Fruit fly (Drosophila melanogaster) whole organism, embryonic: Measurements from ENCODE around the gene sqh.
A peak's percentile ranks its signal among the peaks of the same experiment; 100 is the strongest.

ENCODE experiments used
- Antp ChIP-seq: fragments of 200-800 bp; sonication (Bioruptor generic); optimal IDR thresholded peaks from 3 replicates; lab custom pipeline; 2016; ENCODE audit warnings: missing biosample characterization, missing genetic modification characterization
- CG10147 ChIP-seq: fragments of 200-800 bp; sonication (Bioruptor generic); optimal IDR thresholded peaks from 2 replicates; lab custom pipeline; 2019; ENCODE audit warnings: missing biosample characterization, mild to moderate bottlenecking, missing genetic modification characterization, moderate library complexity
- CG1024 ChIP-seq: fragments of 200-800 bp; sonication (Bioruptor generic); IDR thresholded peaks from 2 replicates; pipeline ENCODE4 v1.3.6; 2022; ENCODE audit warnings: missing biosample characterization, missing genetic modification characterization
- CG10366 ChIP-seq: fragments of 200-800 bp; sonication (Bioruptor generic); IDR thresholded peaks from 2 replicates; pipeline ENCODE4 v1.3.6; 2022; ENCODE audit warnings: missing biosample characterization, missing genetic modification characterization
- CG10979 ChIP-seq: fragments of 200-800 bp; sonication (Bioruptor generic); optimal IDR thresholded peaks from 2 replicates; lab custom pipeline; 2018; ENCODE audit warnings: missing biosample characterization, mild to moderate bottlenecking, missing genetic modification characterization, moderate library complexity
- CG11695 ChIP-seq: fragments of 200-800 bp; sonication (Bioruptor generic); IDR thresholded peaks from 3 replicates; pipeline ENCODE4 v1.3.6; 2022; ENCODE audit warnings: missing biosample characterization, missing genetic modification characterization
- CG1233 ChIP-seq: fragments of 200-800 bp; sonication (Bioruptor generic); optimal IDR thresholded peaks from 4 replicates; lab custom pipeline; 2018; ENCODE audit warnings: missing biosample characterization, mild to moderate bottlenecking, missing genetic modification characterization
- CG1602 ChIP-seq: fragments of 200-800 bp; sonication (Bioruptor generic); optimal IDR thresholded peaks from 3 replicates; lab custom pipeline; 2016; ENCODE audit warnings: missing biosample characterization, missing genetic modification characterization
- CG18764 ChIP-seq: fragments of 200-800 bp; sonication (Bioruptor generic); optimal IDR thresholded peaks from 3 replicates; lab custom pipeline; 2016; ENCODE audit warnings: missing biosample characterization, missing genetic modification characterization
- CG2129 ChIP-seq: fragments of 200-800 bp; sonication (Bioruptor generic); IDR thresholded peaks from 2 replicates; pipeline ENCODE4 v1.3.6; 2022; ENCODE audit warnings: missing biosample characterization, missing genetic modification characterization; ENCODE audit not compliant: partially characterized antibody
- CG31365 ChIP-seq: fragments of 200-800 bp; sonication (Bioruptor generic); optimal IDR thresholded peaks from 2 replicates; lab custom pipeline; 2018; ENCODE audit warnings: missing biosample characterization, mild to moderate bottlenecking, missing genetic modification characterization
- CG4820 ChIP-seq: fragments of 200-800 bp; sonication (Bioruptor generic); optimal IDR thresholded peaks from 3 replicates; lab custom pipeline; 2016; ENCODE audit warnings: missing biosample characterization, missing genetic modification characterization
- CG6765 ChIP-seq: fragments of 200-800 bp; sonication (Bioruptor generic); optimal IDR thresholded peaks from 3 replicates; lab custom pipeline; 2017; ENCODE audit warnings: missing biosample characterization, mild to moderate bottlenecking, missing genetic modification characterization
- CG7372 ChIP-seq: fragments of 200-800 bp; sonication (Bioruptor generic); IDR thresholded peaks from 2 replicates; pipeline ENCODE4 v1.3.6; 2022; ENCODE audit warnings: missing biosample characterization, missing genetic modification characterization
- CG8290 ChIP-seq, 3 experiments: fragments of 200-800 bp; sonication (Bioruptor generic); optimal IDR thresholded peaks; 2 replicates each; lab custom pipeline; 2016 to 2019; ENCODE audit warnings: missing biosample characterization in 3 of 3, missing genetic modification characterization in 3 of 3, mild to moderate bottlenecking in 2 of 3, moderate library complexity in 1 of 3
- CkIIα-i1 ChIP-seq: fragments of 200-800 bp; sonication (Bioruptor generic); IDR thresholded peaks from 2 replicates; pipeline ENCODE4 v1.3.6; 2022; ENCODE audit warnings: missing biosample characterization, missing genetic modification characterization
- D19A ChIP-seq: fragments of 200-800 bp; optimal IDR thresholded peaks from 3 replicates; lab custom pipeline; 2019; ENCODE audit warnings: missing biosample characterization, mild to moderate bottlenecking, missing genetic modification characterization, moderate library complexity
- Doc2 ChIP-seq: fragments of 200-800 bp; sonication (Bioruptor generic); IDR thresholded peaks from 2 replicates; pipeline ENCODE4 v1.3.6; 2022; ENCODE audit warnings: missing biosample characterization, missing genetic modification characterization
- Ets97D ChIP-seq: fragments of 200-800 bp; sonication (Bioruptor generic); optimal IDR thresholded peaks from 3 replicates; lab custom pipeline; 2016; ENCODE audit warnings: missing biosample characterization, missing genetic modification characterization
- Fer3 ChIP-seq: fragments of 200-800 bp; sonication (Bioruptor generic); optimal IDR thresholded peaks from 2 replicates; lab custom pipeline; 2018; ENCODE audit warnings: missing biosample characterization, mild to moderate bottlenecking, missing genetic modification characterization, moderate library complexity
- Hand ChIP-seq: fragments of 200-800 bp; sonication (Bioruptor generic); optimal IDR thresholded peaks from 2 replicates; lab custom pipeline; 2017; ENCODE audit warnings: mild to moderate bottlenecking, missing biosample characterization, missing genetic modification reagents, missing genetic modification characterization
- Hey ChIP-seq: fragments of 200-800 bp; sonication (Bioruptor generic); optimal IDR thresholded peaks from 3 replicates; lab custom pipeline; 2018; ENCODE audit warnings: missing biosample characterization, mild to moderate bottlenecking, missing genetic modification characterization
- HmgZ ChIP-seq: fragments of 200-800 bp; sonication (Bioruptor generic); optimal IDR thresholded peaks from 2 replicates; lab custom pipeline; 2018; ENCODE audit warnings: missing biosample characterization, mild to moderate bottlenecking, missing genetic modification characterization
- Kr ChIP-seq: fragments of 200-800 bp; sonication (Bioruptor generic); optimal IDR thresholded peaks from 2 replicates; lab custom pipeline; 2017; ENCODE audit warnings: missing biosample characterization, mild to moderate bottlenecking, missing genetic modification characterization
- Lim3 ChIP-seq: fragments of 200-800 bp; sonication (Bioruptor generic); IDR thresholded peaks from 2 replicates; pipeline ENCODE4 v1.3.6; 2022; ENCODE audit warnings: missing biosample characterization, missing genetic modification characterization
- Opbp ChIP-seq: fragments of 200-800 bp; sonication (Bioruptor generic); IDR thresholded peaks from 3 replicates; pipeline ENCODE4 v1.3.6; 2022; ENCODE audit warnings: missing biosample characterization, missing genetic modification characterization; ENCODE audit not compliant: partially characterized antibody
- Ptx1 ChIP-seq: fragments of 200-800 bp; sonication (Bioruptor generic); IDR thresholded peaks from 2 replicates; pipeline ENCODE4 v1.3.6; 2022; ENCODE audit warnings: missing biosample characterization, missing genetic modification characterization
- Ssrp ChIP-seq: fragments of 200-800 bp; sonication (Bioruptor generic); optimal IDR thresholded peaks from 2 replicates; lab custom pipeline; 2018; ENCODE audit warnings: missing biosample characterization, mild to moderate bottlenecking, missing genetic modification characterization, moderate library complexity
- Xbp1 ChIP-seq: fragments of 200-800 bp; sonication (Bioruptor generic); optimal IDR thresholded peaks from 3 replicates; lab custom pipeline; 2016; ENCODE audit warnings: missing biosample characterization, mild to moderate bottlenecking, missing genetic modification characterization
- abd-A ChIP-seq: fragments of 200-800 bp; sonication (Bioruptor generic); optimal IDR thresholded peaks from 3 replicates; lab custom pipeline; 2019; ENCODE audit warnings: missing biosample characterization, mild to moderate bottlenecking, missing genetic modification characterization, moderate library complexity
- ac ChIP-seq: fragments of 200-800 bp; sonication (Bioruptor generic); optimal IDR thresholded peaks from 3 replicates; lab custom pipeline; 2017; ENCODE audit warnings: missing biosample characterization, mild to moderate bottlenecking, missing genetic modification characterization
- al ChIP-seq: fragments of 200-800 bp; sonication (Bioruptor generic); IDR thresholded peaks from 2 replicates; pipeline ENCODE4 v1.3.6; 2022; ENCODE audit warnings: missing biosample characterization, missing genetic modification characterization
- bab2 ChIP-seq: fragments of 200-800 bp; sonication (Bioruptor generic); optimal IDR thresholded peaks from 2 replicates; lab custom pipeline; 2016; ENCODE audit warnings: missing biosample characterization, missing genetic modification characterization
- bbx ChIP-seq: fragments of 200-800 bp; sonication (Bioruptor generic); IDR thresholded peaks from 2 replicates; pipeline ENCODE4 v1.3.6; 2022; ENCODE audit warnings: missing biosample characterization, missing genetic modification characterization; ENCODE audit not compliant: partially characterized antibody
- danr ChIP-seq: fragments of 200-800 bp; sonication (Bioruptor generic); IDR thresholded peaks from 2 replicates; pipeline ENCODE4 v1.3.6; 2022; ENCODE audit warnings: missing biosample characterization, missing genetic modification characterization
- dmrt11E ChIP-seq: fragments of 200-800 bp; sonication (Bioruptor generic); optimal IDR thresholded peaks from 3 replicates; lab custom pipeline; 2018; ENCODE audit warnings: missing biosample characterization, mild to moderate bottlenecking, missing genetic modification characterization, moderate library complexity
- fd96Cb ChIP-seq: fragments of 200-800 bp; sonication (Bioruptor generic); optimal IDR thresholded peaks from 2 replicates; lab custom pipeline; 2018; ENCODE audit warnings: missing biosample characterization, mild to moderate bottlenecking, missing genetic modification characterization, moderate library complexity
- gcm ChIP-seq: fragments of 200-800 bp; sonication (Bioruptor generic); optimal IDR thresholded peaks from 2 replicates; lab custom pipeline; 2019; ENCODE audit warnings: missing biosample characterization, mild to moderate bottlenecking, missing genetic modification characterization, moderate library complexity
- gcm2 ChIP-seq: fragments of 200-800 bp; sonication (Bioruptor generic); optimal IDR thresholded peaks from 2 replicates; lab custom pipeline; 2016; ENCODE audit warnings: missing biosample characterization, missing genetic modification characterization
- gfzf ChIP-seq: fragments of 200-800 bp; sonication (Bioruptor generic); optimal IDR thresholded peaks from 2 replicates; lab custom pipeline; 2016; ENCODE audit warnings: missing biosample characterization, mild to moderate bottlenecking, missing genetic modification characterization, moderate library complexity
- hb ChIP-seq: fragments of 200-800 bp; sonication (Bioruptor generic); IDR thresholded peaks from 3 replicates; pipeline ENCODE4 v1.3.6; 2022; ENCODE audit warnings: missing biosample characterization, missing genetic modification characterization; ENCODE audit not compliant: partially characterized antibody
- nerfin-1 ChIP-seq: fragments of 200-800 bp; sonication (Bioruptor generic); optimal IDR thresholded peaks from 3 replicates; lab custom pipeline; 2019; ENCODE audit warnings: missing biosample characterization, mild to moderate bottlenecking, missing genetic modification characterization, moderate library complexity
- otp ChIP-seq: fragments of 200-800 bp; sonication (Bioruptor generic); IDR thresholded peaks from 3 replicates; pipeline ENCODE4, ENCODE4 v1.3.6; 2022; ENCODE audit warnings: missing biosample characterization, missing genetic modification characterization
- pros ChIP-seq: fragments of 200-800 bp; sonication (Bioruptor generic); optimal IDR thresholded peaks from 3 replicates; lab custom pipeline; 2019; ENCODE audit warnings: missing biosample characterization, mild to moderate bottlenecking, missing genetic modification characterization, moderate library complexity
- so ChIP-seq: fragments of 200-800 bp; sonication (Bioruptor generic); IDR thresholded peaks from 3 replicates; pipeline ENCODE4 v1.3.6; 2022; ENCODE audit warnings: missing biosample characterization, missing genetic modification characterization
- sqz ChIP-seq: fragments of 200-800 bp; sonication (Bioruptor generic); optimal IDR thresholded peaks from 3 replicates; lab custom pipeline; 2018; ENCODE audit warnings: missing biosample characterization, mild to moderate bottlenecking, missing genetic modification characterization
- sug ChIP-seq: fragments of 200-800 bp; optimal IDR thresholded peaks from 2 replicates; lab custom pipeline; 2019; ENCODE audit warnings: missing biosample characterization, mild to moderate bottlenecking, missing genetic modification characterization, moderate library complexity
- ttk ChIP-seq: fragments of 200-800 bp; sonication (Bioruptor generic); IDR thresholded peaks from 2 replicates; pipeline ENCODE4 v2.1.2; 2022; ENCODE audit warnings: missing biosample characterization, missing genetic modification characterization
- zf30C ChIP-seq: fragments of 200-800 bp; sonication (Bioruptor generic); optimal IDR thresholded peaks from 3 replicates; lab custom pipeline; 2018; ENCODE audit warnings: missing biosample characterization, mild to moderate bottlenecking, missing genetic modification characterization

Gene sqh

dm6 chrX:6193183-6193810 is 31.6 kb downstream of the sqh start (continued):
- no peak for TF ChIP-seq nerfin-1 (tag; lab: Kevin White, UChicago)
- peak; percentile 54 for TF ChIP-seq CG1602
- peak; percentile 77 for TF ChIP-seq fd96Cb (tag; lab: Kevin White, UChicago)
- no peak for TF ChIP-seq Antp
- no peak for TF ChIP-seq CG18764
- TF ChIP-seq abd-A (tag; lab: Kevin White, UChicago), result peak; percentile 6
- peak; percentile 90 for TF ChIP-seq ttk
- peak; percentile 45 for TF ChIP-seq CG6765 (GFP tag; lab: Kevin White, UChicago)
- TF ChIP-seq gcm2 (GFP tag; lab: Kevin White, UChicago), result no peak
- TF ChIP-seq CG1024 (GFP tag; lab: Robert Waterston, UW), result peak; percentile 67; the same call in 1 of the 2 replicates
- TF ChIP-seq zf30C (GFP tag; lab: Kevin White, UChicago), result no peak
- TF ChIP-seq dmrt11E (tag; lab: Kevin White, UChicago), result no peak
- no peak for TF ChIP-seq CG31365 (tag; lab: Kevin White, UChicago)
- TF ChIP-seq CG2129 (GFP tag; lab: Robert Waterston, UW), result no peak
- TF ChIP-seq Fer3 (tag; lab: Kevin White, UChicago), result peak; percentile 84
- peak; percentile 68 for TF ChIP-seq D19A (tag; lab: Kevin White, UChicago)
- peak; percentile 43 for TF ChIP-seq CG4820 (GFP tag; lab: Kevin White, UChicago)
- peak; percentile 80 for TF ChIP-seq danr (GFP tag; lab: Robert Waterston, UW)
- TF ChIP-seq CkIIα-i1 (GFP tag; lab: Robert Waterston, UW), result no peak
- peak; percentile 85 for TF ChIP-seq Ssrp (tag; lab: Kevin White, UChicago)
- TF ChIP-seq Kr, result no peak
- TF ChIP-seq CG7372 (GFP tag; lab: Robert Waterston, UW), result peak; percentile 89
- TF ChIP-seq ac (GFP tag; lab: Kevin White, UChicago), result no peak
- peak; percentile 71 for TF ChIP-seq sug
- TF ChIP-seq CG11695 (GFP tag; lab: Robert Waterston, UW), result peak; percentile 88
- TF ChIP-seq CG8290 (GFP tag; optimal IDR thresholded peaks at IDR 0.05; lab: Kevin White, UChicago), result no peak
- TF ChIP-seq CG8290 (tag; optimal IDR thresholded peaks at IDR 0.05; lab: Kevin White, UChicago), result no peak
- peak; percentile 83 for TF ChIP-seq Hand (GFP tag; lab: Kevin White, UChicago)
- no peak for TF ChIP-seq hb (GFP tag; lab: Robert Waterston, UW)
- peak; percentile 95 for TF ChIP-seq Ptx1 (GFP tag; lab: Robert Waterston, UW)
- TF ChIP-seq otp, result peak; percentile 73; the same call in 1 of the 3 replicates
- peak; percentile 60 for TF ChIP-seq CG1233 (GFP tag; lab: Kevin White, UChicago)
- TF ChIP-seq bab2 (GFP tag; lab: Kevin White, UChicago), result peak; percentile 30
- TF ChIP-seq HmgZ, result peak; percentile 50
- TF ChIP-seq CG10366 (GFP tag; lab: Robert Waterston, UW), result peak; percentile 90
- no peak for TF ChIP-seq gfzf
- peak; percentile 81 for TF ChIP-seq al
- TF ChIP-seq Ets97D (GFP tag; lab: Kevin White, UChicago), result no peak
- TF ChIP-seq pros (GFP tag; lab: Kevin White, UChicago), result no peak
- peak; percentile 65 for TF ChIP-seq CG10147 (GFP tag; lab: Kevin White, UChicago)
- peak; percentile 57 for TF ChIP-seq CG10979 (tag; lab: Kevin White, UChicago)
- no peak for TF ChIP-seq Hey (tag; lab: Kevin White, UChicago)
- peak; percentile 72 for TF ChIP-seq Xbp1 (GFP tag; lab: Kevin White, UChicago)
- TF ChIP-seq Lim3, result peak; percentile 73
- TF ChIP-seq Doc2 (GFP tag; lab: Robert Waterston, UW), result peak; percentile 51; the same call in 1 of the 2 replicates
- no peak for TF ChIP-seq gcm (GFP tag; lab: Kevin White, UChicago)
- no peak for TF ChIP-seq bbx (GFP tag; lab: Robert Waterston, UW)
- TF ChIP-seq sqz (GFP tag; lab: Kevin White, UChicago), result peak; percentile 1
- TF ChIP-seq so (GFP tag; lab: Robert Waterston, UW), result peak; percentile 88
- TF ChIP-seq Opbp (GFP tag; lab: Robert Waterston, UW), result no peak
